Worm (Caenorhabditis elegans): Measurements from ENCODE around the gene R12G8.1.

DNA sequence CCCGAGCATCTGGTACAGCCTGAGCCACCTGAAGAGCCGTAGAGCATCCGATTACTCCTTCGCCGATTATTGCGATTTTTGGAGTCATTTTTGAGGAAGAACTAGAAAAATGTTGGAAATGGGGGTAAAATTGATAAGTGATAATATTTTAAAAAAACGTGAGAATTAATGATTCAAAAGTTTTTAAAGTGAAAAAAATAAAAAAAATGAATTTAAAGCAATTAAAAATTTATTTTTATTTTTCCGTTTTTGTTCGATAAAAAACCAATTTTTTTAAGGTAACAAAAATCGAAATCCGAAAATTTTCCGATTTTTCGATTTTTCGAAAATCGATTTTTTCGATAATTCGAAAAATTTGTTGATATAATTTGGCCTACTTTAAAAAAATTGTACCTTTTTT, 28.1 kb upstream of the R12G8.1 start, which contains the start of gene ddo-1:
- TF ChIP-seq pqm-1 (tag; optimal IDR thresholded peaks at IDR 0.05) (no peak), eyg-1 (tag; optimal IDR thresholded peaks at IDR 0.05) (no peak), pag-3 (tag; optimal IDR thresholded peaks at IDR 0.05; ENCODE audit: borderline replicate concordance) (no peak), fkh-10 (GFP tag; optimal IDR thresholded peaks at IDR 0.05) (no peak), pha-4 (tag; optimal IDR thresholded peaks at IDR 0.05) (no peak)
